Worm (Caenorhabditis elegans): Measurements from ENCODE around the gene F48A11.4.

DNA sequence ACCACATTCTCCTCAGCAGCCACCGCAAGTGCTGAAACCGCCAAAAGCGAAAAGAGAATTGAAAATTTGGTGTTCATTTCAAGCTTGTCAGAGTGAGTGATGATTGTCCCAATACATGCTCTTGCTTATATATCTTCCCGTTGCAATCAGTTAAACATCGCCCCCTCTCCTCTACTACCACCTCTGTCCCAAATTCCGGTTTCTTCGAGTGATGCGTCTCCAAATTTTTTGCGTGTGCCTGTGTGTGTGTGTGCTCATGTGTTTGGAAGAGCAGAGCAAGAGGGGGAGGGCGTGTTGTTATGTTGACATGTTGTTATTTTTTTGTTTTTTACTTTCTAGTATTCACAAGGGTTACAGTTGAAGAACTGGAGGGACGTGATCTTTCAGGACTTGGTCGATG lies 22.0 kb downstream of the F48A11.4 start, which contains the start of gene abu-11:
- TF ChIP-seq ets-5 (GFP tag; IDR thresholded peaks at IDR 0.05) (no peak), hlh-17 (GFP tag; optimal IDR thresholded peaks at IDR 0.05; ENCODE audit: borderline replicate concordance) (no peak), pqm-1 (tag; optimal IDR thresholded peaks at IDR 0.05) (no peak)
